Fruit fly (Drosophila melanogaster) whole organism, embryonic: Measurements from ENCODE around the gene cni.

Source experiments
- Ada2b ChIP-seq: fragments of 200-800 bp; sonication (Bioruptor generic); IDR thresholded peaks from 2 replicates; pipeline ENCODE4 v1.3.6; 2022; ENCODE audit warnings: missing biosample characterization, missing genetic modification characterization
- Awh ChIP-seq: fragments of 200-800 bp; sonication (Bioruptor generic); IDR thresholded peaks from 2 replicates; pipeline ENCODE4, ENCODE4 v1.3.6; 2022; ENCODE audit warnings: missing biosample characterization, missing genetic modification characterization
- CG10462 ChIP-seq: fragments of 200-800 bp; sonication (Bioruptor generic); optimal IDR thresholded peaks from 2 replicates; lab custom pipeline; 2016; ENCODE audit warnings: missing biosample characterization, missing genetic modification characterization
- CG13296 ChIP-seq: fragments of 200-800 bp; sonication (Bioruptor generic); optimal IDR thresholded peaks from 3 replicates; lab custom pipeline; 2018; ENCODE audit warnings: missing biosample characterization, mild to moderate bottlenecking, missing genetic modification characterization
- CG14860 ChIP-seq: fragments of 200-800 bp; sonication (Bioruptor generic); IDR thresholded peaks from 3 replicates; pipeline ENCODE4 v1.3.6; 2022; ENCODE audit warnings: missing biosample characterization, missing genetic modification characterization; ENCODE audit not compliant: partially characterized antibody
- CG15073 ChIP-seq: fragments of 200-800 bp; sonication (Bioruptor generic); optimal IDR thresholded peaks from 2 replicates; lab custom pipeline; 2016; ENCODE audit warnings: missing biosample characterization, missing genetic modification characterization
- CG1529 ChIP-seq: fragments of 200-800 bp; sonication (Bioruptor generic); optimal IDR thresholded peaks from 3 replicates; lab custom pipeline; 2018; ENCODE audit warnings: missing biosample characterization, missing genetic modification characterization
- CG1647 ChIP-seq: fragments of 200-800 bp; sonication (Bioruptor generic); optimal IDR thresholded peaks from 3 replicates; lab custom pipeline; 2016; ENCODE audit warnings: missing biosample characterization, missing genetic modification characterization
- CG16863 ChIP-seq: fragments of 200-800 bp; sonication (Bioruptor generic); optimal IDR thresholded peaks from 3 replicates; lab custom pipeline; 2016; ENCODE audit warnings: missing biosample characterization, missing genetic modification characterization
- CG17328 ChIP-seq: fragments of 200-800 bp; sonication (Bioruptor generic); IDR thresholded peaks from 2 replicates; pipeline ENCODE4 v1.3.6; 2022; ENCODE audit warnings: missing biosample characterization, missing genetic modification characterization
- CG17912 ChIP-seq: fragments of 200-800 bp; sonication (Bioruptor generic); optimal IDR thresholded peaks from 2 replicates; lab custom pipeline; 2018; ENCODE audit warnings: missing biosample characterization, mild to moderate bottlenecking, missing genetic modification characterization
- CG1792 ChIP-seq: fragments of 200-800 bp; sonication (Bioruptor generic); optimal IDR thresholded peaks from 2 replicates; lab custom pipeline; 2016; ENCODE audit warnings: missing biosample characterization, missing genetic modification characterization
- CG1832 ChIP-seq: fragments of 200-800 bp; sonication (Bioruptor generic); optimal IDR thresholded peaks from 2 replicates; lab custom pipeline; 2017; ENCODE audit warnings: missing biosample characterization, mild to moderate bottlenecking, missing genetic modification characterization, inconsistent platforms
- CG18599 ChIP-seq: fragments of 200-800 bp; sonication (Bioruptor generic); optimal IDR thresholded peaks from 3 replicates; lab custom pipeline; 2017; ENCODE audit warnings: missing biosample characterization, missing genetic modification characterization, mild to moderate bottlenecking, moderate library complexity, missing genetic modification reagents
- CG30431 ChIP-seq: fragments of 200-800 bp; sonication (Bioruptor generic); optimal IDR thresholded peaks from 2 replicates; lab custom pipeline; 2017; ENCODE audit warnings: missing biosample characterization, missing genetic modification characterization
- CG34224 ChIP-seq: fragments of 200-800 bp; sonication (Bioruptor generic); IDR thresholded peaks from 3 replicates; pipeline ENCODE4 v1.3.6; 2022; ENCODE audit warnings: missing biosample characterization, missing genetic modification characterization; ENCODE audit not compliant: partially characterized antibody
- CG42726 ChIP-seq: fragments of 200-800 bp; sonication (Bioruptor generic); IDR thresholded peaks from 2 replicates; pipeline ENCODE4 v1.3.6; 2022; ENCODE audit warnings: missing biosample characterization, missing genetic modification characterization; ENCODE audit not compliant: partially characterized antibody
- CG4424 ChIP-seq: fragments of 200-800 bp; sonication (Bioruptor generic); optimal IDR thresholded peaks from 3 replicates; lab custom pipeline; 2016; ENCODE audit warnings: missing biosample characterization, missing genetic modification characterization
- CG6689 ChIP-seq: fragments of 200-800 bp; sonication (Bioruptor generic); IDR thresholded peaks from 2 replicates; pipeline ENCODE4 v1.3.6; 2022; ENCODE audit warnings: missing biosample characterization, missing genetic modification characterization
- CG8281 ChIP-seq: fragments of 200-800 bp; sonication (Bioruptor generic); optimal IDR thresholded peaks from 2 replicates; lab custom pipeline; 2018; ENCODE audit warnings: missing biosample characterization, mild to moderate bottlenecking, missing genetic modification characterization, moderate library complexity
- CG9932 ChIP-seq: fragments of 200-800 bp; sonication (Bioruptor generic); IDR thresholded peaks from 2 replicates; pipeline ENCODE4 v1.3.6; 2022; ENCODE audit warnings: missing biosample characterization, missing genetic modification characterization
- D ChIP-seq, 2 experiments: fragments of 200-800 bp in 1 of 2; fragments of >200 bp in 1 of 2; sonication (Bioruptor generic) in 1 of 2; optimal IDR thresholded peaks; 2 replicates in 1 of 2; 3 replicates in 1 of 2; lab custom pipeline; 2017; ENCODE audit warnings: mild to moderate bottlenecking in 1 of 2, missing biosample characterization in 1 of 2, missing genetic modification characterization in 1 of 2, missing genetic modification reagents in 1 of 2
- Dfd ChIP-seq, 2 experiments: fragments of >200 bp; optimal IDR thresholded peaks; 2 replicates each; lab custom pipeline; 2017; ENCODE audit warnings: missing biosample characterization in 2 of 2, missing genetic modification characterization in 2 of 2
- H2.0 ChIP-seq: fragments of 200-800 bp; sonication (Bioruptor generic); IDR thresholded peaks from 2 replicates; pipeline ENCODE4 v1.3.6; 2022; ENCODE audit warnings: missing biosample characterization, missing genetic modification characterization
- Hey ChIP-seq: fragments of 200-800 bp; sonication (Bioruptor generic); optimal IDR thresholded peaks from 3 replicates; lab custom pipeline; 2018; ENCODE audit warnings: missing biosample characterization, mild to moderate bottlenecking, missing genetic modification characterization
- Lim3 ChIP-seq: fragments of 200-800 bp; sonication (Bioruptor generic); IDR thresholded peaks from 2 replicates; pipeline ENCODE4 v1.3.6; 2022; ENCODE audit warnings: missing biosample characterization, missing genetic modification characterization
- Med ChIP-seq: fragments of 200-800 bp; sonication (Bioruptor generic); peaks from one replicate; lab custom pipeline; 2016; ENCODE audit warnings: missing biosample characterization, missing genetic modification characterization, mild to moderate bottlenecking, inconsistent platforms, moderate library complexity
- Six4 ChIP-seq: fragments of 200-800 bp; sonication (Bioruptor generic); optimal IDR thresholded peaks from 2 replicates; lab custom pipeline; 2016; ENCODE audit warnings: missing biosample characterization, missing genetic modification characterization
- Spps ChIP-seq: fragments of 200-800 bp; sonication (Bioruptor generic); optimal IDR thresholded peaks from 2 replicates; lab custom pipeline; 2018; ENCODE audit warnings: missing biosample characterization, mild to moderate bottlenecking, missing genetic modification characterization
- Tbp ChIP-seq: fragments of >200 bp; optimal IDR thresholded peaks from 2 replicates; lab custom pipeline; 2018; ENCODE audit warnings: missing biosample characterization, missing genetic modification characterization
- amos ChIP-seq: fragments of 200-800 bp; sonication (Bioruptor generic); IDR thresholded peaks from 2 replicates; pipeline ENCODE4 v1.3.6; 2022; ENCODE audit warnings: missing biosample characterization, missing genetic modification characterization; ENCODE audit not compliant: partially characterized antibody
- chm ChIP-seq: fragments of 200-800 bp; sonication (Bioruptor generic); IDR thresholded peaks from 2 replicates; pipeline ENCODE4 v1.3.6; 2022; ENCODE audit warnings: missing biosample characterization, missing genetic modification characterization
- crc ChIP-seq: fragments of 200-800 bp; sonication (Bioruptor generic); optimal IDR thresholded peaks from 2 replicates; lab custom pipeline; 2016; ENCODE audit warnings: missing biosample characterization, missing genetic modification characterization
- danr ChIP-seq: fragments of 200-800 bp; sonication (Bioruptor generic); IDR thresholded peaks from 2 replicates; pipeline ENCODE4 v1.3.6; 2022; ENCODE audit warnings: missing biosample characterization, missing genetic modification characterization
- dimm ChIP-seq: fragments of 200-800 bp; sonication (Bioruptor generic); IDR thresholded peaks from 2 replicates; pipeline ENCODE4 v1.3.6; 2022; ENCODE audit warnings: missing biosample characterization, missing genetic modification characterization
- ham ChIP-seq: fragments of 200-800 bp; sonication (Bioruptor generic); IDR thresholded peaks from 2 replicates; pipeline ENCODE4 v1.3.6; 2022; ENCODE audit warnings: missing biosample characterization, missing genetic modification characterization
- hb ChIP-seq: fragments of 200-800 bp; sonication (Bioruptor generic); IDR thresholded peaks from 3 replicates; pipeline ENCODE4 v1.3.6; 2022; ENCODE audit warnings: missing biosample characterization, missing genetic modification characterization; ENCODE audit not compliant: partially characterized antibody
- inv ChIP-seq: fragments of 200-800 bp; sonication (Bioruptor generic); IDR thresholded peaks from 2 replicates; pipeline ENCODE4 v1.3.6; 2022; ENCODE audit warnings: missing biosample characterization, missing genetic modification characterization; ENCODE audit not compliant: partially characterized antibody
- ken ChIP-seq: fragments of 200-800 bp; sonication (Bioruptor generic); IDR thresholded peaks from 3 replicates; pipeline ENCODE4 v1.3.6; 2022; ENCODE audit warnings: missing biosample characterization, missing genetic modification characterization
- lmd ChIP-seq: fragments of 200-800 bp; sonication (Bioruptor generic); IDR thresholded peaks from 2 replicates; pipeline ENCODE4 v1.3.6; 2022; ENCODE audit warnings: missing biosample characterization, missing genetic modification characterization
- luna ChIP-seq: fragments of 200-800 bp; sonication (Bioruptor generic); optimal IDR thresholded peaks from 2 replicates; lab custom pipeline; 2016; ENCODE audit warnings: missing biosample characterization, missing genetic modification characterization
- mld ChIP-seq: fragments of 200-800 bp; sonication (Bioruptor generic); IDR thresholded peaks from 3 replicates; pipeline ENCODE4 v1.3.6; 2022; ENCODE audit warnings: missing biosample characterization, missing genetic modification characterization; ENCODE audit not compliant: partially characterized antibody
- nom ChIP-seq: fragments of 200-800 bp; sonication (Bioruptor generic); optimal IDR thresholded peaks from 2 replicates; lab custom pipeline; 2017; ENCODE audit warnings: missing biosample characterization, missing genetic modification characterization, mild to moderate bottlenecking, moderate library complexity, missing genetic modification reagents
- phol ChIP-seq: fragments of 200-800 bp; sonication (Bioruptor generic); optimal IDR thresholded peaks from 3 replicates; lab custom pipeline; 2018; ENCODE audit warnings: missing biosample characterization, mild to moderate bottlenecking, missing genetic modification characterization, moderate library complexity
- pros ChIP-seq: fragments of 200-800 bp; sonication (Bioruptor generic); optimal IDR thresholded peaks from 3 replicates; lab custom pipeline; 2019; ENCODE audit warnings: missing biosample characterization, mild to moderate bottlenecking, missing genetic modification characterization, moderate library complexity
- seq ChIP-seq: fragments of 200-800 bp; sonication (Bioruptor generic); IDR thresholded peaks from 2 replicates; pipeline ENCODE4 v1.3.6; 2022; ENCODE audit warnings: missing biosample characterization, missing genetic modification characterization
- so ChIP-seq: fragments of 200-800 bp; sonication (Bioruptor generic); IDR thresholded peaks from 3 replicates; pipeline ENCODE4 v1.3.6; 2022; ENCODE audit warnings: missing biosample characterization, missing genetic modification characterization
- stc ChIP-seq: fragments of 200-800 bp; sonication (Bioruptor generic); IDR thresholded peaks from 2 replicates; pipeline ENCODE4 v1.3.6; 2022; ENCODE audit warnings: missing biosample characterization, missing genetic modification characterization
- vvl ChIP-seq: fragments of 200-800 bp; sonication (Bioruptor generic); IDR thresholded peaks from 2 replicates; pipeline ENCODE4 v1.3.6; 2022; ENCODE audit warnings: missing biosample characterization, missing genetic modification characterization

Gene cni

dm6 chr2L:16281419-16282076 is 29.0 kb downstream of the cni start (continued):
- TF ChIP-seq CG42726: no peak
- no peak for TF ChIP-seq CG6689 (GFP tag; lab: Robert Waterston, UW)
- TF ChIP-seq CG4424: no peak
- no peak for TF ChIP-seq CG10462 (GFP tag; lab: Kevin White, UChicago)
- TF ChIP-seq vvl: peak; percentile 22; the same call in 1 of the 2 replicates
- no peak for TF ChIP-seq Awh
- TF ChIP-seq stc: no peak
- no peak for TF ChIP-seq ken (GFP tag; lab: Robert Waterston, UW)
- TF ChIP-seq phol (tag; lab: Kevin White, UChicago): peak; percentile 6
- peak; percentile 46 for TF ChIP-seq Med
- TF ChIP-seq mld (GFP tag; lab: Robert Waterston, UW): no peak
- no peak for TF ChIP-seq lmd (GFP tag; lab: Robert Waterston, UW)
- TF ChIP-seq ham (GFP tag; lab: Robert Waterston, UW): no peak
- no peak for TF ChIP-seq Ada2b (GFP tag; lab: Robert Waterston, UW)
- TF ChIP-seq pros (GFP tag; lab: Kevin White, UChicago): no peak

- TF ChIP-seq CG17328 (GFP tag; lab: Robert Waterston, UW) (peak; percentile 83), Lim3 (peak; percentile 55), CG17912 (GFP tag; lab: Kevin White, UChicago) (peak; percentile 25), CG18599 (GFP tag; lab: Kevin White, UChicago) (peak; percentile 85), amos (GFP tag; lab: Robert Waterston, UW) (peak; percentile 30; the same call in 1 of the 2 replicates), chm (GFP tag; lab: Robert Waterston, UW) (peak; percentile 41; the same call in 1 of the 2 replicates), CG1832 (peak; percentile 68), CG1792 (peak; percentile 57), D (optimal IDR thresholded peaks at IDR 0.05; lab: Kevin White, UChicago) (no peak), D (GFP tag; optimal IDR thresholded peaks at IDR 0.05; lab: Kevin White, UChicago) (peak; percentile 90), so (GFP tag; lab: Robert Waterston, UW) (peak; percentile 86; the same call in 2 of the 3 replicates), inv (GFP tag; lab: Robert Waterston, UW) (no peak), Spps (tag; lab: Kevin White, UChicago) (peak; percentile 78), dimm (GFP tag; lab: Robert Waterston, UW) (peak; percentile 50; the same call in 1 of the 2 replicates), CG16863 (GFP tag; lab: Kevin White, UChicago) (peak; percentile 91), Tbp (GFP tag; lab: Kevin White, UChicago) (no peak), nom (GFP tag; lab: Kevin White, UChicago) (peak; percentile 30), Dfd (GFP tag; optimal IDR thresholded peaks at IDR 0.05; lab: Kevin White, UChicago) (no peak), CG9932 (GFP tag; lab: Robert Waterston, UW) (no peak), CG34224 (GFP tag; lab: Robert Waterston, UW) (peak; percentile 12; the same call in 1 of the 3 replicates), luna (GFP tag; lab: Kevin White, UChicago) (no peak), crc (peak; percentile 11), CG30431 (GFP tag; lab: Kevin White, UChicago) (peak; percentile 75), H2.0 (peak; percentile 71), hb (GFP tag; lab: Robert Waterston, UW) (no peak), CG1647 (GFP tag; lab: Kevin White, UChicago) (peak; percentile 80), Hey (tag; lab: Kevin White, UChicago) (no peak), CG14860 (no peak), CG6689 (GFP tag; lab: Robert Waterston, UW) (peak; percentile 84), CG1529 (GFP tag; lab: Kevin White, UChicago) (peak; percentile 92), CG8281 (tag; lab: Kevin White, UChicago) (peak; percentile 78), CG13296 (GFP tag; lab: Kevin White, UChicago) (peak; percentile 87), Six4 (peak; percentile 92), seq (peak; percentile 83), danr (GFP tag; lab: Robert Waterston, UW) (peak; percentile 78), CG15073 (GFP tag; lab: Kevin White, UChicago) (peak; percentile 65)
Observed at dm6 chr2L:16279774-16280252, 30.7 kb downstream of the cni start.
